Fruit fly (Drosophila melanogaster) whole organism, pupa: ENCODE results near the gene CG14861.
A peak's percentile ranks its signal among the peaks of the same experiment; 100 is the strongest.

Experiments used
- CG10348 ChIP-seq: fragments of 200-800 bp; sonication (Bioruptor generic); IDR thresholded peaks from 2 replicates; pipeline ENCODE4 v1.3.6; 2022; ENCODE audit warnings: missing biosample characterization, missing genetic modification characterization
- CG12605 ChIP-seq: fragments of 200-800 bp; sonication (Bioruptor generic); IDR thresholded peaks from 2 replicates; pipeline ENCODE4 v1.3.6; 2022; ENCODE audit warnings: missing biosample characterization, missing genetic modification characterization
- CG13204 ChIP-seq: fragments of 200-800 bp; sonication (Bioruptor generic); optimal IDR thresholded peaks from 2 replicates; lab custom pipeline; 2018; ENCODE audit warnings: missing biosample characterization, mild to moderate bottlenecking, missing genetic modification characterization, moderate library complexity
- CG14655 ChIP-seq: fragments of 200-800 bp; sonication (Bioruptor generic); optimal IDR thresholded peaks from 3 replicates; lab custom pipeline; 2017; ENCODE audit warnings: mild to moderate bottlenecking, missing biosample characterization, missing genetic modification reagents, missing genetic modification characterization
- CG15710 ChIP-seq: fragments of 200-800 bp; sonication (Bioruptor generic); optimal IDR thresholded peaks from 2 replicates; lab custom pipeline; 2018; ENCODE audit warnings: missing biosample characterization, mild to moderate bottlenecking, missing genetic modification characterization, moderate library complexity
- CG17806 ChIP-seq: fragments of 200-800 bp; sonication (Bioruptor generic); optimal IDR thresholded peaks from 2 replicates; lab custom pipeline; 2018; ENCODE audit warnings: missing biosample characterization, mild to moderate bottlenecking, missing genetic modification characterization, moderate library complexity
- CG32121 ChIP-seq: fragments of 200-800 bp; sonication (Bioruptor generic); IDR thresholded peaks from 2 replicates; pipeline ENCODE4 v1.3.6; 2022; ENCODE audit warnings: missing biosample characterization, missing genetic modification characterization
- CG34367 ChIP-seq: fragments of 200-800 bp; sonication (Bioruptor generic); optimal IDR thresholded peaks from 2 replicates; lab custom pipeline; 2018; ENCODE audit warnings: missing biosample characterization, mild to moderate bottlenecking, missing genetic modification characterization
- CG4496 ChIP-seq: fragments of 200-800 bp; sonication (Bioruptor generic); IDR thresholded peaks from 3 replicates; pipeline ENCODE4 v1.3.6; 2022; ENCODE audit warnings: missing biosample characterization, missing genetic modification characterization
- CG8159 ChIP-seq: fragments of 200-800 bp; sonication (Bioruptor generic); optimal IDR thresholded peaks from 3 replicates; lab custom pipeline; 2018; ENCODE audit warnings: missing biosample characterization, mild to moderate bottlenecking, missing genetic modification characterization, moderate library complexity
- CG8301 ChIP-seq: fragments of 200-800 bp; sonication (Bioruptor generic); optimal IDR thresholded peaks from 2 replicates; lab custom pipeline; 2018; ENCODE audit warnings: missing biosample characterization, mild to moderate bottlenecking, missing genetic modification characterization
- CG9948 ChIP-seq: fragments of 200-800 bp; sonication (Bioruptor generic); optimal IDR thresholded peaks from 2 replicates; lab custom pipeline; 2018; ENCODE audit warnings: missing biosample characterization, mild to moderate bottlenecking, missing genetic modification characterization, moderate library complexity
- D1 ChIP-seq: fragments of 200-800 bp; sonication (Bioruptor generic); optimal IDR thresholded peaks from 2 replicates; lab custom pipeline; 2018; ENCODE audit warnings: missing biosample characterization, mild to moderate bottlenecking, missing genetic modification characterization, moderate library complexity
- EcR ChIP-seq: fragments of 200-800 bp; sonication (Bioruptor generic); optimal IDR thresholded peaks from 3 replicates; lab custom pipeline; 2019; ENCODE audit warnings: missing biosample characterization, missing genetic modification characterization, mild to moderate bottlenecking, moderate library complexity, missing genetic modification reagents
- Ets98B ChIP-seq: fragments of 200-800 bp; sonication (Bioruptor generic); IDR thresholded peaks from 2 replicates; pipeline ENCODE4 v1.3.6; 2022; ENCODE audit warnings: missing biosample characterization, missing genetic modification characterization
- Pif1A ChIP-seq: fragments of 200-800 bp; sonication (Bioruptor generic); optimal IDR thresholded peaks from 3 replicates; lab custom pipeline; 2016; ENCODE audit warnings: missing biosample characterization, missing genetic modification characterization
- Pif1B ChIP-seq: fragments of 200-800 bp; sonication (Bioruptor generic); optimal IDR thresholded peaks from 3 replicates; lab custom pipeline; 2016; ENCODE audit warnings: missing biosample characterization, missing genetic modification characterization
- Snoo ChIP-seq: fragments of 200-800 bp; sonication (Bioruptor generic); optimal IDR thresholded peaks from 3 replicates; lab custom pipeline; 2017; ENCODE audit warnings: missing biosample characterization, mild to moderate bottlenecking, missing genetic modification characterization, inconsistent platforms
- fd96Ca ChIP-seq: fragments of 200-800 bp; sonication (Bioruptor generic); IDR thresholded peaks from 3 replicates; pipeline ENCODE4 v1.3.6; 2022; ENCODE audit warnings: missing biosample characterization, missing genetic modification characterization
- gl ChIP-seq: fragments of 200-800 bp; sonication (Bioruptor generic); optimal IDR thresholded peaks from 2 replicates; lab custom pipeline; 2018; ENCODE audit warnings: missing biosample characterization, mild to moderate bottlenecking, missing genetic modification characterization
- rn ChIP-seq: fragments of 200-800 bp; sonication (Bioruptor generic); IDR thresholded peaks from 2 replicates; pipeline ENCODE4 v1.3.6; 2022; ENCODE audit warnings: missing biosample characterization, missing genetic modification characterization

The CG14861 gene

dm6 chr3R:15014470-15014869 is at the start of gene CG14861:
TSS of gene CG14861 (plus strand) at chr3R:15014770.
- TF ChIP-seq CG34367: no peak
- TF ChIP-seq rn (GFP tag; lab: Robert Waterston, UW): no peak
- no peak for TF ChIP-seq CG15710
- no peak for TF ChIP-seq CG9948 (tag; lab: Kevin White, UChicago)

dm6 chr3R:14965285-14965684 is 49.3 kb upstream of the CG14861 start:
- TF ChIP-seq CG12605: no peak

dm6 chr3R:14986160-14986559 is 28.4 kb upstream of the CG14861 start:
- no peak for TF ChIP-seq Snoo
- no peak for TF ChIP-seq CG4496 (GFP tag; lab: Robert Waterston, UW)
- no peak for TF ChIP-seq gl (tag; lab: Kevin White, UChicago)
- TF ChIP-seq CG14655 (GFP tag; lab: Kevin White, UChicago): no peak
- no peak for TF ChIP-seq CG32121 (GFP tag; lab: Robert Waterston, UW)
- no peak for TF ChIP-seq fd96Ca
- no peak for TF ChIP-seq Pif1B
- no peak for TF ChIP-seq CG8301 (tag; lab: Kevin White, UChicago)
- no peak for TF ChIP-seq CG15710
- TF ChIP-seq D1 (tag; lab: Kevin White, UChicago): no peak
- TF ChIP-seq CG8159: no peak
- TF ChIP-seq EcR (GFP tag; lab: Kevin White, UChicago): no peak
- TF ChIP-seq CG17806 (tag; lab: Kevin White, UChicago): no peak
- TF ChIP-seq CG34367: no peak

dm6 chr3R:14990097-14990496 is 24.5 kb upstream of the CG14861 start:
- TF ChIP-seq Snoo (no peak), D1 (tag; lab: Kevin White, UChicago) (no peak), CG8159 (no peak), CG10348 (no peak), Pif1B (no peak), fd96Ca (no peak), Ets98B (no peak), rn (GFP tag; lab: Robert Waterston, UW) (no peak), CG4496 (GFP tag; lab: Robert Waterston, UW) (no peak)
- TF ChIP-seq, all 21 proteins: peak for 0

- no peak for TF ChIP-seq CG32121 (GFP tag; lab: Robert Waterston, UW)
- TF ChIP-seq D1 (tag; lab: Kevin White, UChicago): no peak
- no peak for TF ChIP-seq CG12605
- TF ChIP-seq Snoo: no peak
- no peak for TF ChIP-seq EcR (GFP tag; lab: Kevin White, UChicago)
- no peak for TF ChIP-seq CG17806 (tag; lab: Kevin White, UChicago)
- no peak for TF ChIP-seq CG9948 (tag; lab: Kevin White, UChicago)
- no peak for TF ChIP-seq CG15710
- TF ChIP-seq CG8159: no peak
- no peak for TF ChIP-seq rn (GFP tag; lab: Robert Waterston, UW)
Observed at dm6 chr3R:15024202-15024601, 9.6 kb downstream of the CG14861 start.

- TF ChIP-seq Ets98B: peak; percentile 43; the same call in 1 of the 2 replicates
- TF ChIP-seq fd96Ca: 0 out of 3 replicates have a peak, but pooled peaks have one; percentile 17
- TF ChIP-seq CG13204 (GFP tag; lab: Kevin White, UChicago): no peak
- TF ChIP-seq CG8159: peak; percentile 46
- peak; percentile 37 for TF ChIP-seq CG14655 (GFP tag; lab: Kevin White, UChicago)
- TF ChIP-seq CG15710: peak; percentile 37
- TF ChIP-seq CG8301 (tag; lab: Kevin White, UChicago): no peak
Observed at dm6 chr3R:15031662-15032061, 17.1 kb downstream of the CG14861 start.

dm6 chr3R:15037066-15037465 is 22.5 kb downstream of the CG14861 start, which contains the start of gene RpL10Aa:
TSS of gene RpL10Aa (plus strand) at chr3R:15037366.
- TF ChIP-seq CG4496 (GFP tag; lab: Robert Waterston, UW): no peak
- TF ChIP-seq CG9948 (tag; lab: Kevin White, UChicago): no peak
- no peak for TF ChIP-seq EcR (GFP tag; lab: Kevin White, UChicago)
- TF ChIP-seq Pif1A (GFP tag; lab: Kevin White, UChicago): no peak
- no peak for TF ChIP-seq gl (tag; lab: Kevin White, UChicago)
- TF ChIP-seq CG32121 (GFP tag; lab: Robert Waterston, UW): no peak
- TF ChIP-seq rn (GFP tag; lab: Robert Waterston, UW): no peak
- TF ChIP-seq Pif1B: no peak
- no peak for TF ChIP-seq CG8159
- TF ChIP-seq CG15710: no peak
- no peak for TF ChIP-seq CG8301 (tag; lab: Kevin White, UChicago)

dm6 chr3R:15057214-15057613 is 42.6 kb downstream of the CG14861 start:
- TF ChIP-seq CG17806 (tag; lab: Kevin White, UChicago): no peak
- no peak for TF ChIP-seq rn (GFP tag; lab: Robert Waterston, UW)
- TF ChIP-seq, all 21 proteins: peak for 0
